Fruit fly (Drosophila melanogaster): ENCODE results near the gene pll.

DNA sequence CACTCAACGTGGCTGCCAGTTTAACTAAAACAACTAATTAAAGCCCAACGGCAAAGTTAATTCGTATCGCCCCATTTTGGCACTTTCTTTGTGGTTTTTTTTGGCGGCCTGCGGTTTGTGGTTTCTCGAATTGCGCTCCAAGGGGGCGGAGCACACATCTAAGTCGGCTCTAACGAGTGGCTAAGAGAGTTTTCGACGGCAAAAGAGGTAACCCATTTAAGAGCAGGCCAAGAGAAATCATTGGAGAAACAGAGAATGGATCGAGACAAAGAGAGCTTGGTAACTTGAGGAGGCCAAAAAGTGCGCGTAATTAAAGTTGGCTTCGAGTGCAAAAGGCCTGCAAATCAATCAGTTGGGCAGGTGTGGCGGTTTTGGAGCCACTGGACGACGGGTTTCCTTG lies 30.0 kb downstream of the pll start:
- TF ChIP-seq psq (optimal IDR thresholded peaks at IDR 0.05) (no peak), CG8478 (optimal IDR thresholded peaks at IDR 0.05) (no peak), Dll (optimal IDR thresholded peaks at IDR 0.05) (no peak), usp (GFP tag; optimal IDR thresholded peaks at IDR 0.05) (no peak), pan (optimal IDR thresholded peaks at IDR 0.05) (no peak)

Measured in whole organism.